Fruit fly (Drosophila melanogaster) whole organism, adult: ENCODE data around the gene rpr.

Experiments
- CG12768 ChIP-seq: fragments of 200-800 bp; sonication (Bioruptor generic); optimal IDR thresholded peaks from 2 replicates; lab custom pipeline; 2017; ENCODE audit warnings: missing biosample characterization, missing genetic modification characterization, mild to moderate bottlenecking, moderate library complexity, missing genetic modification reagents
- CG14711 ChIP-seq: fragments of 200-800 bp; sonication (Bioruptor generic); optimal IDR thresholded peaks from 2 replicates; lab custom pipeline; 2018; ENCODE audit warnings: missing biosample characterization, mild to moderate bottlenecking, missing genetic modification characterization, moderate library complexity
- CG33017 ChIP-seq: fragments of 200-800 bp; sonication (Bioruptor generic); optimal IDR thresholded peaks from 2 replicates; lab custom pipeline; 2018; ENCODE audit warnings: missing biosample characterization, mild to moderate bottlenecking, missing genetic modification characterization, moderate library complexity
- CG7045 ChIP-seq: fragments of 200-800 bp; sonication (Bioruptor generic); optimal IDR thresholded peaks from 2 replicates; lab custom pipeline; 2017; ENCODE audit warnings: missing biosample characterization, mild to moderate bottlenecking, missing genetic modification characterization
- Crg-1 ChIP-seq: fragments of 200-800 bp; sonication (Bioruptor generic); optimal IDR thresholded peaks from 2 replicates; lab custom pipeline; 2016; ENCODE audit warnings: missing biosample characterization, missing genetic modification characterization
- Hr96 ChIP-seq: fragments of 200-800 bp; sonication (Bioruptor generic); optimal IDR thresholded peaks from 2 replicates; lab custom pipeline; 2016; ENCODE audit warnings: missing biosample characterization, missing genetic modification characterization
- Mnt ChIP-seq: fragments of 200-800 bp; sonication (Bioruptor generic); optimal IDR thresholded peaks from 2 replicates; lab custom pipeline; 2016; ENCODE audit warnings: missing biosample characterization, mild to moderate bottlenecking, missing genetic modification characterization
- cic ChIP-seq: fragments of 200-800 bp; sonication (Bioruptor generic); optimal IDR thresholded peaks from 2 replicates; lab custom pipeline; 2017; ENCODE audit warnings: missing biosample characterization, mild to moderate bottlenecking, missing genetic modification characterization, moderate library complexity
- cnc ChIP-seq, 2 experiments: fragments of >200 bp; optimal IDR thresholded peaks; 2 replicates each; lab custom pipeline; 2017
- kay ChIP-seq: fragments of 200-800 bp; sonication (Bioruptor generic); peaks from one replicate; lab custom pipeline; 2016; ENCODE audit warnings: missing biosample characterization, missing genetic modification characterization, borderline replicate concordance
- pad ChIP-seq: fragments of 200-800 bp; sonication (Bioruptor generic); optimal IDR thresholded peaks from 3 replicates; lab custom pipeline; 2017; ENCODE audit warnings: missing biosample characterization, missing genetic modification characterization, mild to moderate bottlenecking, moderate library complexity, missing genetic modification reagents
- toe ChIP-seq: fragments of 200-800 bp; sonication (Bioruptor generic); optimal IDR thresholded peaks from 2 replicates; lab custom pipeline; 2016; ENCODE audit warnings: missing biosample characterization, missing genetic modification characterization

DNA sequence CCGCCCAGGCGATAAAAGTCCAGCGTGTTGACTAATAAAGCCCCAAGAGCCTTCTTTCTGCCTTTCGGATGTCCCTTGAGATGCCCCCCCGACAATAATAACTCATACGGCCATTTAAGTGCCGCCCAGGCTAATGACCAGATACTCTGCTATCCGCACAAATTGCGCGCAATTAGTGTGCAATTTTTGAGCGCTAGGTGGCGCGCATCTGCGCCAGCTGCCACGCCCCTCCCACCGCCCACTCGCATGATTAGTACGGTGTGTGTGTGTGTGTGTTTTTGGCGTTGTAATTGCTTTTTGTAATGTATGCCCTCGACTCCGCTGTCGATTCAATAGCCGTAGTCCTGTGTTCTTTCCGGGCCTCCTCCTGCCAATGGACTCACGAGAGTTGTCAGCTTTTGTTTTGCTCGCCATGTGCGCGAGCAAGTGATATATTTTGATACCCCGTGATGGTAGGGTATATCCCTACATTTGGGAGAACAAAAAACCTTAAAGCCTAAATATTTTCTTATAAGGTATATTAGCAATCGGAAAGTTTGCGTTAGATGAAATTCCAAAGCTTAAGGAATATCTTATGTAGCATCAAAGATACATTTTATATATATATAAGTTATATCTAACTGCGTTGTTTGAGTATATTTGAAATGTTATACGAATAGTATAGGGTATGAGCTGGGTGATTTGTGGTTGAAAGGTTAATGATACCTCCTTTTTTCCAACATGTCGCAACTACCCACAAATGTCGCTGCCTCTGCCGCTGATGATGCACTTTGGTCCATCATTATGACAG is 7.5 kb upstream of the rpr start:
- no peak for TF ChIP-seq CG7045
- TF ChIP-seq CG33017 (tag; lab: Kevin White, UChicago): no peak
- no peak for TF ChIP-seq CG14711 (tag; lab: Kevin White, UChicago)
- no peak for TF ChIP-seq cnc (optimal IDR thresholded peaks at IDR 0.05; lab: Kevin White, UChicago)
- no peak for TF ChIP-seq kay
- no peak for TF ChIP-seq Crg-1 (GFP tag; lab: Kevin White, UChicago)
- TF ChIP-seq CG12768 (GFP tag; lab: Kevin White, UChicago): no peak
- no peak for TF ChIP-seq cic (GFP tag; lab: Kevin White, UChicago)
- no peak for TF ChIP-seq pad (GFP tag; lab: Kevin White, UChicago)
- TF ChIP-seq toe (GFP tag; lab: Kevin White, UChicago): no peak
- TF ChIP-seq Hr96 (GFP tag; lab: Kevin White, UChicago): no peak
- TF ChIP-seq Mnt: no peak
